Worm (Caenorhabditis elegans): ENCODE measurements around the gene tag-343.

Gene tag-343

ce11 chrX:16634708-16635107 lies 39.8 kb downstream of the tag-343 start (continued):
- TF ChIP-seq nhr-11 (tag; optimal IDR thresholded peaks at IDR 0.05) (no peak), unc-62 (GFP tag; optimal IDR thresholded peaks at IDR 0.05) (no peak), egl-27 (tag; optimal IDR thresholded peaks at IDR 0.05) (no peak), lir-3 (tag; optimal IDR thresholded peaks at IDR 0.05; ENCODE audit: poor library complexity) (peak; percentile 60), vab-15 (tag; optimal IDR thresholded peaks at IDR 0.05) (no peak), Y116A8C.19 (tag; optimal IDR thresholded peaks at IDR 0.05; ENCODE audit: borderline replicate concordance) (no peak), lin-15B (tag; optimal IDR thresholded peaks at IDR 0.05) (no peak), ceh-8 (GFP tag; optimal IDR thresholded peaks at IDR 0.05) (peak; percentile 78), efl-1 (optimal IDR thresholded peaks at IDR 0.05) (peak; percentile 40), efl-1 (GFP tag; optimal IDR thresholded peaks at IDR 0.05 in 1 of 2) (no peak), mab-9 (GFP tag; IDR thresholded peaks at IDR 0.05) (no peak), nhr-85 (tag) (peak; percentile 80), lin-35 (GFP tag; optimal IDR thresholded peaks at IDR 0.05) (peak; percentile 26 to 83), swsn-7 (tag; optimal IDR thresholded peaks at IDR 0.05) (peak; percentile 89), nhr-47 (tag; optimal IDR thresholded peaks at IDR 0.05) (peak; percentile 89), dsc-1 (tag; optimal IDR thresholded peaks at IDR 0.05) (peak; percentile 82), ceh-63 (GFP tag; optimal IDR thresholded peaks at IDR 0.05) (no peak), mdl-1 (tag; optimal IDR thresholded peaks at IDR 0.05) (peak in 1 of 2 experiments; percentile 75), alr-1 (tag; optimal IDR thresholded peaks at IDR 0.05; ENCODE audit: borderline replicate concordance) (no peak), nhr-76 (tag; optimal IDR thresholded peaks at IDR 0.05) (no peak), nhr-77 (tag; optimal IDR thresholded peaks at IDR 0.05) (peak; percentile 84), ceh-90 (tag; optimal IDR thresholded peaks at IDR 0.05) (no peak), nhr-84 (tag; optimal IDR thresholded peaks at IDR 0.05) (no peak), unc-130 (tag; optimal IDR thresholded peaks at IDR 0.05) (peak; percentile 46), nhr-28 (tag; optimal IDR thresholded peaks at IDR 0.05) (no peak), fkh-10 (GFP tag; optimal IDR thresholded peaks at IDR 0.05) (peak; percentile 77), sptf-1 (tag; optimal IDR thresholded peaks at IDR 0.05) (no peak), ces-1 (GFP tag; optimal IDR thresholded peaks at IDR 0.05) (no peak), rnt-1 (tag; optimal IDR thresholded peaks at IDR 0.05) (peak; percentile 76), nhr-12 (tag; optimal IDR thresholded peaks at IDR 0.05) (no peak), elt-2 (tag; optimal IDR thresholded peaks at IDR 0.05) (peak; percentile 61)

ce11 chrX:16634103-16634502 lies 40.4 kb downstream of the tag-343 start:
- no peak for TF ChIP-seq efl-3 (GFP tag; optimal IDR thresholded peaks at IDR 0.05)
- TF ChIP-seq ceh-63 (GFP tag; optimal IDR thresholded peaks at IDR 0.05), result no peak
- TF ChIP-seq ztf-11 (tag; optimal IDR thresholded peaks at IDR 0.05), result no peak
- TF ChIP-seq nhr-90 (tag; optimal IDR thresholded peaks at IDR 0.05; ENCODE audit: poor library complexity), result no peak
- no peak for TF ChIP-seq nhr-237 (tag; optimal IDR thresholded peaks at IDR 0.05)
- TF ChIP-seq fkh-8 (tag; optimal IDR thresholded peaks at IDR 0.05), result no peak
- TF ChIP-seq mep-1 (tag; optimal IDR thresholded peaks at IDR 0.05), result no peak
- TF ChIP-seq unc-98 (GFP tag; IDR thresholded peaks at IDR 0.05), result no peak

DNA sequence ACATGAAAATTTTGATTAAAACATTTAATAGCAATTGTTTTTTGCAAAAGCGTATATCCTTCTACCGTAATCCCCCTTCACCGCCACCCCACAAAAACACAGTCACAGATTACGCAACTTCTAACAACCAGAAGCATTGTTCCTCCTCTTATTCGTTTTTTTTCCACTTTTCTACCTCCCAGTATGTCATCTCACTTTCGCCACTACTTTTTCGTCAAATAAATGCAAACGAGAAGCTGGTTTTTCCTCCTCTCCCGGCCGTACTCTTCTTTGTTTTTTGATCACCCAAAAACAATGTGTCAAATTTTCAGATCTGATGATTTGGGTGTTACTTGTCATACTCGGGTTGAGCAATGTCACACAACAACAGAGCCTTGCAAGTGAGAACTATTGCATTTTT lies 41.5 kb downstream of the tag-343 start, which contains the start of gene C06G1.1:
C06G1.1 (plus strand) TSS at position 301 of the 400 bp plus-strand sequence.
- TF ChIP-seq alr-1 (tag; optimal IDR thresholded peaks at IDR 0.05; ENCODE audit: borderline replicate concordance) (no peak), mab-9 (GFP tag; IDR thresholded peaks at IDR 0.05) (no peak), pqm-1 (tag; optimal IDR thresholded peaks at IDR 0.05) (no peak), sup-37 (GFP tag; optimal IDR thresholded peaks at IDR 0.05) (no peak), mdl-1 (tag; optimal IDR thresholded peaks at IDR 0.05) (no peak), nhr-90 (tag; optimal IDR thresholded peaks at IDR 0.05; ENCODE audit: poor library complexity) (no peak)

Data from whole organism, L1 larva.